Worm (Caenorhabditis elegans) whole organism, early embryonic: Measurements from ENCODE around the gene ipla-6.

Source experiments
- ama-1 ChIP-seq: fragments of 150-350 bp; optimal IDR thresholded peaks from 2 replicates; lab custom pipeline; 2014
- ets-7 ChIP-seq: sonication (generic microtip); optimal IDR thresholded peaks from 2 replicates; lab custom pipeline; 2016; ENCODE audit warnings: missing genotype, missing genetic modification characterization, missing compliant biosample characterization
- flt-1 ChIP-seq: fragments of 200-800 bp; sonication (Bioruptor generic); IDR thresholded peaks from 2 replicates; pipeline ENCODE4 v1.3.6; 2022; ENCODE audit warnings: missing genetic modification characterization, missing compliant biosample characterization
- hmg-4 ChIP-seq: fragments of 200-800 bp; sonication (Bioruptor generic); optimal IDR thresholded peaks from 2 replicates; lab custom pipeline; 2018; ENCODE audit warnings: mild to moderate bottlenecking, missing genetic modification characterization, missing compliant biosample characterization
- hnd-1 ChIP-seq: sonication (generic microtip); optimal IDR thresholded peaks from 2 replicates; lab custom pipeline; 2016; ENCODE audit warnings: missing genetic modification characterization, missing compliant biosample characterization
- pes-1 ChIP-seq: fragments of 200-800 bp; sonication (Bioruptor generic); IDR thresholded peaks from 2 replicates; pipeline ENCODE4 v1.3.6; 2022; ENCODE audit warnings: missing genetic modification reagents, missing genetic modification characterization, missing compliant biosample characterization
- tbx-11 ChIP-seq: fragments of 200-800 bp; sonication (Bioruptor generic); IDR thresholded peaks from 2 replicates; pipeline ENCODE4 v1.3.6; 2022; ENCODE audit warnings: missing genetic modification characterization, missing compliant biosample characterization
- tbx-37 ChIP-seq: fragments of 200-800 bp; sonication (Bioruptor generic); conservative IDR thresholded peaks from 2 replicates; pipeline ENCODE4 v1.3.6; 2022; ENCODE audit warnings: missing genetic modification reagents, missing genetic modification characterization, missing compliant biosample characterization

DNA sequence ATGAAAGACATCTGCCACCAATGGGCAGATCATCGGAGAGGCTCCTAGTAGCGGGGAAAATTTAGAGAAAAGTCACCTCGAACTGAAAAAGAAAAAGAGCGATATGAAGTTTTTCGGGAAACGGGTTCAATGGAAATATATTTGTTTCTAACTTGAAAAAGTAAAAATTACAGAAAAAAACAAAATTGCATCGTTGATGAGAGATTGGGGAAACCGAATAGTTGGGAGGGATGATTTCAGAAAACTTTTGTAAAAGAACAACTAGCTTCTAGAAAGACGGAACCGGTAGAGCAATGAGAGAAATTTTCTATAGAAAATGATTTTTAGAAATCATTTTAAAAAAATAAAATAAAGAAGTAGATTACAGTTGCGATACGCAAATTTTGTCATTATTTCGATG lies 40.9 kb downstream of the ipla-6 start:
- TF ChIP-seq hmg-4 (GFP tag; lab: Kevin White, UChicago) = no peak
- TF ChIP-seq ama-1 (lab: Kevin White, UChicago) = no peak
- no peak for TF ChIP-seq hnd-1 (tag; lab: Kevin White, UChicago)
- no peak for TF ChIP-seq ets-7 (tag; lab: Kevin White, UChicago)
- no peak for TF ChIP-seq flt-1 (GFP tag; lab: Robert Waterston, UW)
- no peak for TF ChIP-seq tbx-11 (GFP tag; lab: Robert Waterston, UW)
- no peak for TF ChIP-seq tbx-37
- TF ChIP-seq pes-1 = no peak
